Worm (Caenorhabditis elegans) whole organism, young adult: ENCODE measurements around the gene ubc-22.
A peak's percentile ranks its signal among the peaks of the same experiment; 100 is the strongest.

Experiments
- ama-1 ChIP-seq, 3 experiments: fragments of 150-350 bp in 1 of 3; sonication (generic microtip) in 2 of 3; optimal IDR thresholded peaks; 2 replicates each; lab custom pipeline; 2014 to 2018; ENCODE audit warnings: missing biosample characterization in 2 of 3, missing genetic modification characterization in 2 of 3, missing genetic modification reagents in 2 of 3
- hlh-12 ChIP-seq: sonication (generic microtip); optimal IDR thresholded peaks from 2 replicates; lab custom pipeline; 2016; ENCODE audit warnings: missing genetic modification characterization, missing compliant biosample characterization
- hmg-1.2 ChIP-seq: fragments of 200-800 bp; sonication (Bioruptor generic); IDR thresholded peaks from 2 replicates; pipeline ENCODE4 v1.3.6; 2022; ENCODE audit warnings: missing genetic modification reagents, missing genetic modification characterization, missing compliant biosample characterization
- rpc-1 ChIP-seq, 2 experiments: fragments of 150-350 bp in 1 of 2; sonication (generic microtip) in 1 of 2; optimal IDR thresholded peaks; 2 replicates each; lab custom pipeline; 2014 to 2018; ENCODE audit warnings: missing biosample characterization in 1 of 2, missing genetic modification characterization in 1 of 2, missing genetic modification reagents in 1 of 2, missing genotype in 1 of 2

ubc-22 gene

ce11 chrX:8817929-8818328 is 51.0 kb downstream of the ubc-22 start (continued):
- TF ChIP-seq ama-1 (optimal IDR thresholded peaks at IDR 0.05; lab: Kevin White, UChicago) (no peak), ama-1 (GFP tag; optimal IDR thresholded peaks at IDR 0.05; lab: Kevin White, UChicago) (no peak), hlh-12 (tag; lab: Kevin White, UChicago) (no peak), rpc-1 (optimal IDR thresholded peaks at IDR 0.05; lab: Kevin White, UChicago) (peak; percentile 57), rpc-1 (tag; optimal IDR thresholded peaks at IDR 0.05; lab: Kevin White, UChicago) (peak; percentile 69), hmg-1.2 (GFP tag; lab: Robert Waterston, UW) (peak; percentile 43; the same call in 1 of the 2 replicates)
